Worm (Caenorhabditis elegans) whole organism, young adult: Measurements from ENCODE around the gene str-15.
A peak's percentile ranks its signal among the peaks of the same experiment; 100 is the strongest.

ENCODE experiments used
- B0336.3 ChIP-seq: fragments of 200-800 bp; sonication (Bioruptor generic); IDR thresholded peaks from 2 replicates; pipeline ENCODE4 v1.3.6; 2022; ENCODE audit warnings: missing genetic modification characterization, missing compliant biosample characterization
- F33H1.4 ChIP-seq: fragments of 200-800 bp; sonication (Bioruptor generic); IDR thresholded peaks from 2 replicates; pipeline ENCODE4 v1.3.6; 2022; ENCODE audit warnings: missing genetic modification reagents, missing genetic modification characterization, missing compliant biosample characterization
- F39B2.1 ChIP-seq: fragments of 200-800 bp; sonication (Bioruptor generic); IDR thresholded peaks from 2 replicates; pipeline ENCODE4 v1.3.6; 2022; ENCODE audit warnings: missing genetic modification reagents, missing genetic modification characterization, missing compliant biosample characterization
- atf-7 ChIP-seq: sonication (generic microtip); optimal IDR thresholded peaks from 2 replicates; lab custom pipeline; 2017; ENCODE audit warnings: mild to moderate bottlenecking, missing genetic modification characterization, missing compliant biosample characterization
- bed-2 ChIP-seq: fragments of 200-800 bp; sonication (Bioruptor generic); IDR thresholded peaks from 2 replicates; pipeline ENCODE4 v1.3.6; 2022; ENCODE audit warnings: missing genetic modification reagents, missing genetic modification characterization, missing compliant biosample characterization
- cebp-1 ChIP-seq, 2 experiments: fragments of 200-800 bp in 1 of 2; sonication (Bioruptor generic) in 1 of 2; sonication (generic microtip) in 1 of 2; IDR thresholded peaks in 1 of 2; optimal IDR thresholded peaks in 1 of 2; 2 replicates each; pipeline versions ENCODE4 v1.3.6 to Lab custom; 2017 to 2022; ENCODE audit warnings: missing compliant biosample characterization in 2 of 2, missing genetic modification characterization in 2 of 2, mild to moderate bottlenecking in 1 of 2, missing genetic modification reagents in 1 of 2, moderate library complexity in 1 of 2
- ceh-100 ChIP-seq: fragments of 200-800 bp; sonication (Bioruptor generic); IDR thresholded peaks from 2 replicates; pipeline ENCODE4 v1.3.6; 2022; ENCODE audit warnings: missing genetic modification reagents, missing genetic modification characterization, missing compliant biosample characterization
- ceh-58 ChIP-seq: fragments of 200-800 bp; sonication (Bioruptor generic); IDR thresholded peaks from 2 replicates; pipeline ENCODE4 v1.3.6; 2022; ENCODE audit warnings: missing genetic modification characterization, missing compliant biosample characterization
- ceh-91 ChIP-seq: fragments of 200-800 bp; sonication (Bioruptor generic); IDR thresholded peaks from 2 replicates; pipeline ENCODE4 v1.3.6; 2022; ENCODE audit warnings: missing genetic modification reagents, missing genetic modification characterization, missing compliant biosample characterization
- dox-1 ChIP-seq: fragments of 200-800 bp; sonication (Bioruptor generic); IDR thresholded peaks from 2 replicates; pipeline ENCODE4 v1.3.6; 2022; ENCODE audit warnings: missing genetic modification reagents, missing genetic modification characterization, missing compliant biosample characterization
- egl-18 ChIP-seq: fragments of 200-800 bp; sonication (Bioruptor generic); IDR thresholded peaks from 2 replicates; pipeline ENCODE4 v1.3.6; 2022; ENCODE audit warnings: missing genetic modification reagents, missing genetic modification characterization, missing compliant biosample characterization
- fkh-3 ChIP-seq: sonication (generic microtip); optimal IDR thresholded peaks from 2 replicates; lab custom pipeline; 2016; ENCODE audit warnings: mild to moderate bottlenecking, missing genetic modification characterization, missing compliant biosample characterization
- gei-17 ChIP-seq: fragments of 200-800 bp; sonication (Bioruptor generic); optimal IDR thresholded peaks from 2 replicates; lab custom pipeline; 2018; ENCODE audit warnings: mild to moderate bottlenecking, missing genetic modification characterization, missing compliant biosample characterization
- hlh-26 ChIP-seq: fragments of 200-800 bp; sonication (Bioruptor generic); conservative IDR thresholded peaks from 2 replicates; pipeline ENCODE4 v1.3.6; 2022; ENCODE audit warnings: missing genetic modification reagents, missing genetic modification characterization, missing compliant biosample characterization
- let-607 ChIP-seq, 2 experiments: fragments of 200-800 bp in 1 of 2; sonication (Bioruptor generic) in 1 of 2; sonication (generic microtip) in 1 of 2; optimal IDR thresholded peaks; 2 replicates each; lab custom pipeline; 2016 to 2018; ENCODE audit warnings: mild to moderate bottlenecking in 2 of 2, missing compliant biosample characterization in 2 of 2, missing genetic modification characterization in 2 of 2, moderate library complexity in 2 of 2, missing genotype in 1 of 2
- lin-26 ChIP-seq: fragments of 200-800 bp; sonication (Bioruptor generic); IDR thresholded peaks from 2 replicates; pipeline ENCODE4 v1.3.6; 2022; ENCODE audit warnings: missing genetic modification reagents, missing genetic modification characterization, missing compliant biosample characterization
- madf-10 ChIP-seq: sonication (generic microtip); optimal IDR thresholded peaks from 2 replicates; lab custom pipeline; 2016; ENCODE audit warnings: mild to moderate bottlenecking, missing genetic modification characterization, missing compliant biosample characterization
- madf-3 ChIP-seq: fragments of 200-800 bp; sonication (Bioruptor generic); IDR thresholded peaks from 2 replicates; pipeline ENCODE4 v1.3.6; 2022; ENCODE audit warnings: missing genetic modification reagents, missing genetic modification characterization, missing compliant biosample characterization
- madf-6 ChIP-seq: fragments of 200-800 bp; sonication (Bioruptor generic); IDR thresholded peaks from 2 replicates; pipeline ENCODE4 v1.3.6; 2022; ENCODE audit warnings: missing genetic modification reagents, missing genetic modification characterization, missing compliant biosample characterization
- nfyb-1 ChIP-seq: fragments of 200-800 bp; sonication (Bioruptor generic); IDR thresholded peaks from 2 replicates; pipeline ENCODE4 v1.3.6; 2022; ENCODE audit warnings: missing genetic modification reagents, missing genetic modification characterization, missing compliant biosample characterization
- nhr-120 ChIP-seq: fragments of 200-800 bp; sonication (Bioruptor generic); IDR thresholded peaks from 2 replicates; pipeline ENCODE4 v1.3.6; 2022; ENCODE audit warnings: missing genetic modification characterization, missing compliant biosample characterization
- nhr-90 ChIP-seq: sonication (generic microtip); optimal IDR thresholded peaks from 2 replicates; lab custom pipeline; 2016; ENCODE audit warnings: missing genotype, mild to moderate bottlenecking, missing genetic modification characterization, missing compliant biosample characterization
- pbrm-1 ChIP-seq: fragments of 200-800 bp; sonication (Bioruptor generic); IDR thresholded peaks from 2 replicates; pipeline ENCODE4 v1.3.6; 2022; ENCODE audit warnings: missing genetic modification reagents, missing genetic modification characterization, missing compliant biosample characterization
- snpc-1.1 ChIP-seq: sonication (generic microtip); optimal IDR thresholded peaks from 2 replicates; lab custom pipeline; 2017; ENCODE audit warnings: missing genetic modification characterization, mild to moderate bottlenecking, missing compliant biosample characterization, antibody characterized with exemption, moderate library complexity, missing genotype, missing genetic modification reagents; ENCODE audit not compliant: insufficient read depth
- snpc-1.3 ChIP-seq: sonication (generic microtip); optimal IDR thresholded peaks from 2 replicates; lab custom pipeline; 2017; ENCODE audit warnings: missing genetic modification characterization, mild to moderate bottlenecking, missing compliant biosample characterization, antibody characterized with exemption, moderate library complexity, missing genotype, missing genetic modification reagents; ENCODE audit not compliant: insufficient read depth
- snpc-4 ChIP-seq, 5 experiments: fragments of 150-350 bp in 1 of 5; sonication (generic microtip) in 4 of 5; optimal IDR thresholded peaks; 2 replicates each; lab custom pipeline; 2014 to 2018; ENCODE audit warnings: missing genetic modification characterization in 5 of 5, missing biosample characterization in 3 of 5, antibody characterized with exemption in 2 of 5, mild to moderate bottlenecking in 2 of 5, missing compliant biosample characterization in 2 of 5, missing genotype in 2 of 5, moderate library complexity in 2 of 5, missing genetic modification reagents in 1 of 5
- sptf-2 ChIP-seq: fragments of 200-800 bp; sonication (Bioruptor generic); optimal IDR thresholded peaks from 2 replicates; lab custom pipeline; 2018; ENCODE audit warnings: mild to moderate bottlenecking, missing genetic modification characterization, missing compliant biosample characterization
- xnd-1 ChIP-seq: sonication (generic microtip); optimal IDR thresholded peaks from 2 replicates; lab custom pipeline; 2016; ENCODE audit warnings: missing genotype, missing genetic modification reagents, missing genetic modification characterization, missing compliant biosample characterization
- zim-3 ChIP-seq: sonication (generic microtip); optimal IDR thresholded peaks from 2 replicates; lab custom pipeline; 2017; ENCODE audit warnings: mild to moderate bottlenecking, missing genetic modification characterization, moderate library complexity, missing compliant biosample characterization
- ztf-22 ChIP-seq: fragments of 200-800 bp; sonication (Bioruptor generic); optimal IDR thresholded peaks from 2 replicates; lab custom pipeline; 2018; ENCODE audit warnings: mild to moderate bottlenecking, missing genetic modification characterization, moderate library complexity, missing compliant biosample characterization
- ztf-28 ChIP-seq: fragments of 200-800 bp; sonication (Bioruptor generic); IDR thresholded peaks from 2 replicates; pipeline ENCODE4 v1.3.6; 2022; ENCODE audit warnings: missing genetic modification reagents, missing genetic modification characterization, missing compliant biosample characterization

The str-15 gene

ce11 chrV:16471995-16472563 lies 13.5 kb upstream of the str-15 start, which contains the start of gene srw-35:
TSS of gene srw-35 (plus strand) at chrV:16472513.
- TF ChIP-seq snpc-1.1 (tag; lab: Kevin White, UChicago) (peak; percentile 76), ztf-28 (GFP tag; lab: Robert Waterston, UW) (0 out of 2 replicates have a peak, but pooled peaks have one; percentile 14), pbrm-1 (GFP tag; lab: Robert Waterston, UW) (no peak), snpc-4 (GFP tag; optimal IDR thresholded peaks at IDR 0.05; lab: Kevin White, UChicago) (peak; percentile 26), snpc-4 (tag; optimal IDR thresholded peaks at IDR 0.05; lab: Kevin White, UChicago) (peak in 3 of 4 experiments; percentile 23 to 94 (median 82)), hlh-26 (GFP tag; lab: Robert Waterston, UW) (no peak)

DNA sequence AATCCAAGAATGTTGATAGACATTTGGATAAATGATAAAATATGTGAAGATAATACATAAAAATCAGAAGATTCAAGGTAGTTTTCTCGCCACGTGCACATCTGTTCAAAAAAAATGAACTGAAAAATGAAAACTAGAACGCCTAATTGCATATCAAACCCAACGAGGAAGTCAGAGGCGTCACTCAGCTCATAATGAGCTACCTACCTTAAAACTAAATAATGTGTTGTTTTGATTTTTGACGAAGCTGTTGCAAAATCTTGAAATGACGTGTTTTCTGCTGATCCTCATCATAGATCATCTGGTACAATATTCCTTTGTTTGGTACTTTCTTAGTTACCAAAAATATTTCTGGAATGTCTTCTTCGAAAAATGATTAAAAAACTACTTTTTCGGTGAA lies 12.3 kb upstream of the str-15 start, which contains the start of gene srh-138:
TSS of gene srh-138 (minus strand) at position 101 of the 400 bp plus-strand sequence.
- no peak for TF ChIP-seq ceh-100 (GFP tag; lab: Robert Waterston, UW)
- no peak for TF ChIP-seq atf-7
- TF ChIP-seq fkh-3 (tag; lab: Kevin White, UChicago), result no peak
- no peak for TF ChIP-seq zim-3 (tag; lab: Kevin White, UChicago)
- no peak for TF ChIP-seq nhr-90 (tag; lab: Kevin White, UChicago)

- no peak for TF ChIP-seq xnd-1
- no peak for TF ChIP-seq snpc-1.3 (tag; lab: Kevin White, UChicago)
- no peak for TF ChIP-seq ztf-22 (GFP tag; lab: Kevin White, UChicago)
- TF ChIP-seq cebp-1 (GFP tag; IDR thresholded peaks at IDR 0.05; lab: Robert Waterston, UW), result no peak
- no peak for TF ChIP-seq cebp-1 (tag; optimal IDR thresholded peaks at IDR 0.05; lab: Kevin White, UChicago)
- TF ChIP-seq B0336.3, result no peak
- TF ChIP-seq bed-2 (GFP tag; lab: Robert Waterston, UW), result no peak
- no peak for TF ChIP-seq madf-3 (GFP tag; lab: Robert Waterston, UW)
- TF ChIP-seq nhr-120 (GFP tag; lab: Robert Waterston, UW), result no peak
- TF ChIP-seq madf-10 (tag; lab: Kevin White, UChicago), result no peak
- TF ChIP-seq let-607 (tag; optimal IDR thresholded peaks at IDR 0.05; lab: Kevin White, UChicago), result no peak
- TF ChIP-seq ceh-91 (GFP tag; lab: Robert Waterston, UW), result no peak
- no peak for TF ChIP-seq ceh-58 (GFP tag; lab: Robert Waterston, UW)
- no peak for TF ChIP-seq nfyb-1 (GFP tag; lab: Robert Waterston, UW)
- no peak for TF ChIP-seq sptf-2 (GFP tag; lab: Kevin White, UChicago)
- no peak for TF ChIP-seq dox-1 (GFP tag; lab: Robert Waterston, UW)
- no peak for TF ChIP-seq gei-17 (GFP tag; lab: Kevin White, UChicago)
- no peak for TF ChIP-seq F39B2.1 (GFP tag; lab: Robert Waterston, UW)
- no peak for TF ChIP-seq F33H1.4 (GFP tag; lab: Robert Waterston, UW)
Observed at ce11 chrV:16467840-16468239, 9.2 kb upstream of the str-15 start, which contains the start of gene sru-44. TSS of gene sru-44 (minus strand) at chrV:16467940.

DNA sequence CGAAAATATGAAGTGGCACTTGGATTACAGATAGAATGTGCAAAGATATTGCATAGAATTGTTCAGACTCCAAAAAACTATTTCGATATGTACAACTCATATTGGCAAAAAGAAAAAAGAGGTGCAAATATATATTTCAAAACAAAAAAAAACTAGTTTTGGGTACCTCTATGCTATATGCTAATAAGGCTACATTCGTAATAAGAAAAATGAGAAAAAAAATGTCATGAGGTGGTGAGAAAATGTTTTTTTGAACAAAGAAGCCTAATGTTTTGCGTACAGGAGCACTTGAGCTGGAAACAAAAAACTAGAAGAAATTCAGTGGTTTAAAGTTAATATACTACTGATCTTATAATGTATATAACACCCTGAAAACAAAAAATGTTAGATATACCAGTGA lies 2.3 kb upstream of the str-15 start, which contains the start of gene srh-142:
TSS of gene srh-142 (minus strand) at position 101 of the 400 bp plus-strand sequence.
- TF ChIP-seq B0336.3, result no peak
- no peak for TF ChIP-seq madf-6 (GFP tag; lab: Robert Waterston, UW)
- TF ChIP-seq ceh-58 (GFP tag; lab: Robert Waterston, UW), result no peak
- TF ChIP-seq egl-18 (GFP tag; lab: Robert Waterston, UW), result no peak
- TF ChIP-seq fkh-3 (tag; lab: Kevin White, UChicago), result no peak
- no peak for TF ChIP-seq lin-26 (GFP tag; lab: Robert Waterston, UW)
